Fruit fly (Drosophila melanogaster) whole organism, adult: ENCODE measurements around the gene CG6569.

Experiments
- CG7101 ChIP-seq: fragments of 200-800 bp; sonication (Bioruptor generic); optimal IDR thresholded peaks from 2 replicates; lab custom pipeline; 2018; ENCODE audit warnings: missing biosample characterization, mild to moderate bottlenecking, missing genetic modification characterization, moderate library complexity
- Clk ChIP-seq: fragments of 200-800 bp; sonication (Bioruptor generic); optimal IDR thresholded peaks from 2 replicates; lab custom pipeline; 2017; ENCODE audit warnings: missing biosample characterization, missing genetic modification characterization
- bab1 ChIP-seq: fragments of 200-800 bp; sonication (Bioruptor generic); optimal IDR thresholded peaks from 3 replicates; lab custom pipeline; 2019; ENCODE audit warnings: missing biosample characterization, mild to moderate bottlenecking, missing genetic modification characterization, moderate library complexity
- cnc ChIP-seq, 2 experiments: fragments of >200 bp; optimal IDR thresholded peaks; 2 replicates each; lab custom pipeline; 2017
- kay ChIP-seq: fragments of 200-800 bp; sonication (Bioruptor generic); peaks from one replicate; lab custom pipeline; 2016; ENCODE audit warnings: missing biosample characterization, missing genetic modification characterization, borderline replicate concordance
- pad ChIP-seq: fragments of 200-800 bp; sonication (Bioruptor generic); optimal IDR thresholded peaks from 3 replicates; lab custom pipeline; 2017; ENCODE audit warnings: missing biosample characterization, missing genetic modification characterization, mild to moderate bottlenecking, moderate library complexity, missing genetic modification reagents
- tj ChIP-seq: fragments of 200-800 bp; sonication (Bioruptor generic); optimal IDR thresholded peaks from 3 replicates; lab custom pipeline; 2017; ENCODE audit warnings: missing biosample characterization, mild to moderate bottlenecking, missing genetic modification characterization, moderate library complexity

dm6 chr3R:21880510-21880909, 12.8 kb upstream of the CG6569 start, which contains the start of gene CG31465:
- TF ChIP-seq bab1 (GFP tag; lab: Kevin White, UChicago) (no peak), kay (GFP tag; lab: Kevin White, UChicago) (no peak), Clk (GFP tag; lab: Kevin White, UChicago) (no peak), cnc (optimal IDR thresholded peaks at IDR 0.05; lab: Kevin White, UChicago) (no peak), tj (GFP tag; lab: Kevin White, UChicago) (no peak), CG7101 (no peak), pad (no peak)
